Worm (Caenorhabditis elegans): ENCODE results near the gene K06A4.7.

K06A4.7 gene

DNA sequence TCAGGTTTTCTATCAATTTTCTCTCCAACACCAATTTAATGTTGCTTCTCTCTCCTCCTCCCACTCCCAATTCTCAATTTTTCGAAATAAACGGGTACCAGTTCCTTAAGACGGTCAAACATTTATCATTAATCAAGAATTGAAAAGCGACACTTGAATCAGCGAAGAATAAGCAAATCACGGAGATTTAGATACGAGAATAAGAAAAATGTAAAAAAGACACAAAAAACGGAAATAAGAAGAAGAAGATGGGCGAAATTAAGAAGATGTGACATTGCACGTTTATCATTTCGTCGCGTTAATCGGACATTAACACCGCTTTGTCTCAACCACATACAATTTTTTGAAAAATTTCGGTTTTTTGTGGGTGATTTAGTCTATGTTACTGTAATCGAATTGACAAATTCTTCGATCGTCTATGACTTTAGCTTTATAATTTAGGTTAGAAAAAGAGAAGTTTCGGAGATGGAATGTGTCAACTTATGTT is 13.2 kb upstream of the K06A4.7 start, which contains the start of gene haao-1:
Gene haao-1, plus strand, starts transcription at position 437 of the 487 bp plus-strand sequence.
- TF ChIP-seq mxl-3 (GFP tag; optimal IDR thresholded peaks at IDR 0.05), result peak; percentile 13
- peak; percentile 6 for TF ChIP-seq hlh-11 (tag; optimal IDR thresholded peaks at IDR 0.05)
- TF ChIP-seq aha-1 (tag), result peak; percentile 87
- no peak for TF ChIP-seq nhr-77 (tag; optimal IDR thresholded peaks at IDR 0.05)

DNA sequence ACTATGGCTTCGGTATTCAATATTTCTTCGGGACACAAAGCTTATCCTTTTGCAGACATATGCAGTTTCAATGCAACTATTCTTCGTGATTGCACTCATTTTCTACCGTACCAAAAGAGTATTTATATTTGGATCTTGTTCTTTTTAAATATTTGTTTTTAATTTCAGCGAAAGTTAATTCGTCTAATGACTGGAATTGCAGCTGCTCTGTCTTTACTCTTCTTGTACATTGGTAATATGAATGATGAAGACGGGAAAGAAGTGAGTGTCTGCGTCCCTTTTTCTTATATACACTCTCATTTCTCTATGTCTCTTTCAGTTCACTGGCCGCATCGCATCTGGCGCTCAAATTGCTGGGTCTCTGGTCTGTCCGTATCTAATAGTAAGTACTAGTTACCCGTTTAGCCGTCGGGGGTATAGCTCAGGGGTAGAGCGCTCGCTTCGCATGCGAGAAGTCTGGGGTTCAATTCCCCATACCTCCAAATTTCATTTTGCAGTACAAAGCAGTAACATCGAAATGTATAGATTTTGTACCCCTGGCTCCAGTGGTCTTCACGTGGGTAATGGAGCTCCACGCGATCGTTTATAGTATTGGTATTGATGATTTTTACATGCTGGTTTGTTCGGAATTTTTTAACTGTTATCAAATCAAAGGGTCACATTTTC is 12.0 kb upstream of the K06A4.7 start:
- no peak for TF ChIP-seq ama-1 (optimal IDR thresholded peaks at IDR 0.05)
- TF ChIP-seq lin-13 (GFP tag; optimal IDR thresholded peaks at IDR 0.05), result no peak
- peak; percentile 56 for TF ChIP-seq mep-1 (tag; optimal IDR thresholded peaks at IDR 0.05)
- TF ChIP-seq lim-7 (GFP tag; IDR thresholded peaks at IDR 0.05), result peak; percentile 87
- TF ChIP-seq php-3 (GFP tag; IDR thresholded peaks at IDR 0.05), result peak; percentile 61; the same call in 1 of the 2 replicates
- TF ChIP-seq Y105C5A.15 (GFP tag; IDR thresholded peaks at IDR 0.05), result no peak
- TF ChIP-seq F44E2.7 (GFP tag; IDR thresholded peaks at IDR 0.05), result 0 out of 2 replicates have a peak, but pooled peaks have one; percentile 69
- peak; percentile 85 for TF ChIP-seq gei-8 (GFP tag; optimal IDR thresholded peaks at IDR 0.05)
- TF ChIP-seq duxl-1 (tag; optimal IDR thresholded peaks at IDR 0.05; ENCODE audit: poor library complexity), result peak; percentile 65
- TF ChIP-seq nhr-10 (tag; optimal IDR thresholded peaks at IDR 0.05), result no peak
- peak; percentile 88 for TF ChIP-seq T26A8.4 (GFP tag; IDR thresholded peaks at IDR 0.05)
- TF ChIP-seq ceh-82 (tag; optimal IDR thresholded peaks at IDR 0.05), result no peak
- peak; percentile 84 for TF ChIP-seq dmd-6 (GFP tag; IDR thresholded peaks at IDR 0.05)
- peak; percentile 77; the same call in 1 of the 2 replicates for TF ChIP-seq F26F4.8 (GFP tag; conservative IDR thresholded peaks at IDR 0.05)
- no peak; the same call in 1 of the 2 replicates for TF ChIP-seq lin-38 (GFP tag; IDR thresholded peaks at IDR 0.05)
- TF ChIP-seq daf-12 (tag; optimal IDR thresholded peaks at IDR 0.05), result no peak
- peak in 1 of 2 experiments; percentile 81 for TF ChIP-seq daf-16 (GFP tag; optimal IDR thresholded peaks at IDR 0.05)
- TF ChIP-seq daf-16 (tag; optimal IDR thresholded peaks at IDR 0.05), result peak; percentile 51
- TF ChIP-seq rbr-2 (tag; optimal IDR thresholded peaks at IDR 0.05), result peak; percentile 75
- TF ChIP-seq madf-5 (GFP tag; IDR thresholded peaks at IDR 0.05), result peak; percentile 72 to 73; a peak in 1 of 4 replicates
- TF ChIP-seq dpl-1 (GFP tag; optimal IDR thresholded peaks at IDR 0.05), result peak; percentile 21
- no peak; the same call in 1 of the 2 replicates for TF ChIP-seq egl-43 (GFP tag; IDR thresholded peaks at IDR 0.05)
- no peak for TF ChIP-seq unc-39 (tag; optimal IDR thresholded peaks at IDR 0.05)
- TF ChIP-seq hlh-30 (tag; optimal IDR thresholded peaks at IDR 0.05; ENCODE audit: insufficient read depth), result peak; percentile 6
- no peak for TF ChIP-seq F49E8.2 (tag; optimal IDR thresholded peaks at IDR 0.05; ENCODE audit: borderline replicate concordance)
- TF ChIP-seq nhr-41 (GFP tag; IDR thresholded peaks at IDR 0.05), result peak; percentile 62; the same call in 1 of the 2 replicates
- peak; percentile 75 for TF ChIP-seq nhr-48 (tag; optimal IDR thresholded peaks at IDR 0.05)
- 0 out of 2 replicates have a peak, but pooled peaks have one; percentile 80 for TF ChIP-seq Y75B8A.6 (GFP tag; IDR thresholded peaks at IDR 0.05)
- no peak for TF ChIP-seq ztf-11 (tag; optimal IDR thresholded peaks at IDR 0.05)
- TF ChIP-seq lir-3 (tag; optimal IDR thresholded peaks at IDR 0.05), result peak; percentile 60
- TF ChIP-seq spr-3 (GFP tag; optimal IDR thresholded peaks at IDR 0.05), result no peak
- peak; percentile 78 for TF ChIP-seq arid-1 (GFP tag; conservative IDR thresholded peaks at IDR 0.05)
- TF ChIP-seq jun-1 (tag; optimal IDR thresholded peaks at IDR 0.05), result no peak
- peak; percentile 85 for TF ChIP-seq tra-1 (GFP tag; IDR thresholded peaks at IDR 0.05)
- TF ChIP-seq ceh-20 (GFP tag; IDR thresholded peaks at IDR 0.05), result peak; percentile 84
- peak; percentile 56; the same call in 1 of the 2 replicates for TF ChIP-seq lin-29 (GFP tag; IDR thresholded peaks at IDR 0.05)
- TF ChIP-seq ces-1 (GFP tag; optimal IDR thresholded peaks at IDR 0.05), result no peak
- TF ChIP-seq lin-1 (GFP tag; IDR thresholded peaks at IDR 0.05), result peak; percentile 67; the same call in 1 of the 2 replicates
- no peak for TF ChIP-seq attf-4 (tag; optimal IDR thresholded peaks at IDR 0.05)
- TF ChIP-seq nhr-111 (GFP tag; optimal IDR thresholded peaks at IDR 0.05), result peak; percentile 6
- TF ChIP-seq ceh-62 (tag; optimal IDR thresholded peaks at IDR 0.05), result no peak
- peak; percentile 76 for TF ChIP-seq Y48G9A.11 (GFP tag; IDR thresholded peaks at IDR 0.05)
- peak; percentile 80 for TF ChIP-seq vab-7 (GFP tag; IDR thresholded peaks at IDR 0.05)
- TF ChIP-seq F10B5.3 (tag; optimal IDR thresholded peaks at IDR 0.05), result no peak

All from whole organism, L4 larva.